Worm (Caenorhabditis elegans): Measurements from ENCODE around the gene unc-10.

DNA sequence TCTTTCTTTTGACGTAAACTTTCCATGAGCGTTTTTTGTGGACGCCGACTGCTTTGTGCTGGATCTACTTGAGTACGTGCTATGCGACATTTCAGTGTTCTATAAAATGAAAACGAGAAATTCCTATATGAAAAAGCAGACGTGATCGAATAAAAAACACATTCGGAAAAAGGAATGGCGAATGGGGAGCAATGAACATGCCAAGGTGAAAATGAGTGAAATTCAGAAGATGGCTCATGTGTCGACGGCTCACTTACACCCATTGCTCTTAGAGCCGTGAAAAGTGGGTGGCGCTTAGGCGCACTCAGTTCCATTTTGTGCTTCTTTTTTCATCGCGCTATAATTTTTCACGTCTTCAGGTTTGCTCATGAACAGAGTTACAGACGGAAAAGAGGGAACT, 18.5 kb upstream of the unc-10 start, which contains the start of gene K03A1.4:
- TF ChIP-seq sea-1 (GFP tag; conservative IDR thresholded peaks at IDR 0.05) (no peak), ama-1 (optimal IDR thresholded peaks at IDR 0.05) (no peak)

All from whole organism, early embryonic.